Worm (Caenorhabditis elegans): Measurements from ENCODE around the gene C04F5.9.

Gene C04F5.9

ce11 chrV:5064761-5065421, 54.1 kb downstream of the C04F5.9 start, which contains the start of gene mlk-1:
Gene mlk-1 (minus strand): TSS chrV:5064811.
- TF ChIP-seq pqm-1 (tag; optimal IDR thresholded peaks at IDR 0.05): peak; percentile 26
- TF ChIP-seq saeg-2 (GFP tag; IDR thresholded peaks at IDR 0.05): no peak
- TF ChIP-seq nhr-41 (GFP tag; IDR thresholded peaks at IDR 0.05): no peak
- TF ChIP-seq mdl-1 (tag; optimal IDR thresholded peaks at IDR 0.05): peak in 1 of 2 experiments; percentile 95
- peak in 1 of 2 experiments; percentile 64 for TF ChIP-seq hif-1 (tag; optimal IDR thresholded peaks at IDR 0.05)
- TF ChIP-seq lsy-2 (tag; optimal IDR thresholded peaks at IDR 0.05): peak; percentile 59 to 64
- TF ChIP-seq hmg-1.1 (GFP tag; IDR thresholded peaks at IDR 0.05): peak; percentile 56; the same call in 1 of the 2 replicates
- TF ChIP-seq sdz-12 (GFP tag; optimal IDR thresholded peaks at IDR 0.05): no peak
- peak; percentile 75 for TF ChIP-seq mep-1 (tag; optimal IDR thresholded peaks at IDR 0.05)
- 0 out of 2 replicates have a peak, but pooled peaks have one; percentile 18 for TF ChIP-seq lin-1 (GFP tag; IDR thresholded peaks at IDR 0.05)
- no peak for TF ChIP-seq unc-39 (tag; optimal IDR thresholded peaks at IDR 0.05)
- TF ChIP-seq ceh-82 (tag; optimal IDR thresholded peaks at IDR 0.05): no peak
- TF ChIP-seq madf-9 (GFP tag; conservative IDR thresholded peaks at IDR 0.05): no peak
- peak; percentile 60 for TF ChIP-seq nhr-25 (tag; optimal IDR thresholded peaks at IDR 0.05; ENCODE audit: borderline replicate concordance, insufficient read depth)
- TF ChIP-seq nhr-11 (tag; optimal IDR thresholded peaks at IDR 0.05): peak; percentile 85
- TF ChIP-seq mxl-3 (GFP tag; optimal IDR thresholded peaks at IDR 0.05): peak; percentile 41
- peak; percentile 54; the same call in 1 of the 2 replicates for TF ChIP-seq mdt-29 (GFP tag; IDR thresholded peaks at IDR 0.05)
- peak; percentile 43 for TF ChIP-seq nhr-48 (tag; optimal IDR thresholded peaks at IDR 0.05)
- TF ChIP-seq set-16 (GFP tag; IDR thresholded peaks at IDR 0.05): peak; percentile 46; the same call in 1 of the 2 replicates
- TF ChIP-seq skn-1 (tag; optimal IDR thresholded peaks at IDR 0.05): no peak
- TF ChIP-seq nhr-42 (GFP tag; IDR thresholded peaks at IDR 0.05): no peak
- TF ChIP-seq ztf-7 (tag; optimal IDR thresholded peaks at IDR 0.05): no peak
- peak; percentile 63 for TF ChIP-seq fkh-10 (GFP tag; optimal IDR thresholded peaks at IDR 0.05)
- TF ChIP-seq dpl-1 (GFP tag; optimal IDR thresholded peaks at IDR 0.05): peak; percentile 15
- no peak for TF ChIP-seq php-3 (GFP tag; IDR thresholded peaks at IDR 0.05)
- TF ChIP-seq tra-1 (GFP tag; IDR thresholded peaks at IDR 0.05): no peak; the same call in 1 of the 2 replicates
- TF ChIP-seq nhr-6 (tag; optimal IDR thresholded peaks at IDR 0.05): peak; percentile 40
- TF ChIP-seq ZK337.2 (GFP tag; IDR thresholded peaks at IDR 0.05): no peak
- TF ChIP-seq ama-1 (optimal IDR thresholded peaks at IDR 0.05): no peak
- TF ChIP-seq spr-1 (tag; optimal IDR thresholded peaks at IDR 0.05): peak; percentile 12
- peak; percentile 34 for TF ChIP-seq mes-2 (tag; optimal IDR thresholded peaks at IDR 0.05; ENCODE audit: poor library complexity, severe bottlenecking)
- peak; percentile 78 for TF ChIP-seq rbr-2 (tag; optimal IDR thresholded peaks at IDR 0.05)
- no peak for TF ChIP-seq ZK546.5 (tag; optimal IDR thresholded peaks at IDR 0.05)
- TF ChIP-seq dve-1 (tag; optimal IDR thresholded peaks at IDR 0.05; ENCODE audit: insufficient read depth): peak; percentile 62
- peak; percentile 77 for TF ChIP-seq hlh-11 (tag; optimal IDR thresholded peaks at IDR 0.05)
- TF ChIP-seq D1046.2 (GFP tag; IDR thresholded peaks at IDR 0.05): no peak
- peak; percentile 32 for TF ChIP-seq F37D6.2 (tag; optimal IDR thresholded peaks at IDR 0.05)
- peak; percentile 36 for TF ChIP-seq nhr-10 (tag; optimal IDR thresholded peaks at IDR 0.05)
- no peak for TF ChIP-seq duxl-1 (tag; optimal IDR thresholded peaks at IDR 0.05; ENCODE audit: poor library complexity)
- TF ChIP-seq F49E8.2 (tag; optimal IDR thresholded peaks at IDR 0.05; ENCODE audit: borderline replicate concordance): no peak
- no peak for TF ChIP-seq snpc-1.2 (GFP tag; IDR thresholded peaks at IDR 0.05)
- TF ChIP-seq aha-1 (tag): peak; percentile 96
- TF ChIP-seq nhr-28 (tag; optimal IDR thresholded peaks at IDR 0.05): peak; percentile 88
- TF ChIP-seq ceh-32 (tag; optimal IDR thresholded peaks at IDR 0.05; ENCODE audit: poor library complexity): no peak
- TF ChIP-seq dmd-6 (GFP tag; IDR thresholded peaks at IDR 0.05): peak; percentile 70
- no peak for TF ChIP-seq T20F7.1 (GFP tag; optimal IDR thresholded peaks at IDR 0.05)
- TF ChIP-seq nhr-111 (GFP tag; optimal IDR thresholded peaks at IDR 0.05): no peak
- no peak for TF ChIP-seq ztf-11 (tag; optimal IDR thresholded peaks at IDR 0.05)
- TF ChIP-seq unc-62 (GFP tag; optimal IDR thresholded peaks at IDR 0.05 in 1 of 2): peak in 1 of 2 experiments; percentile 99
- no peak for TF ChIP-seq unc-62 (tag; optimal IDR thresholded peaks at IDR 0.05)

Data from whole organism, L4 larva.